Worm (Caenorhabditis elegans): Measurements from ENCODE around the gene pha-4.

DNA sequence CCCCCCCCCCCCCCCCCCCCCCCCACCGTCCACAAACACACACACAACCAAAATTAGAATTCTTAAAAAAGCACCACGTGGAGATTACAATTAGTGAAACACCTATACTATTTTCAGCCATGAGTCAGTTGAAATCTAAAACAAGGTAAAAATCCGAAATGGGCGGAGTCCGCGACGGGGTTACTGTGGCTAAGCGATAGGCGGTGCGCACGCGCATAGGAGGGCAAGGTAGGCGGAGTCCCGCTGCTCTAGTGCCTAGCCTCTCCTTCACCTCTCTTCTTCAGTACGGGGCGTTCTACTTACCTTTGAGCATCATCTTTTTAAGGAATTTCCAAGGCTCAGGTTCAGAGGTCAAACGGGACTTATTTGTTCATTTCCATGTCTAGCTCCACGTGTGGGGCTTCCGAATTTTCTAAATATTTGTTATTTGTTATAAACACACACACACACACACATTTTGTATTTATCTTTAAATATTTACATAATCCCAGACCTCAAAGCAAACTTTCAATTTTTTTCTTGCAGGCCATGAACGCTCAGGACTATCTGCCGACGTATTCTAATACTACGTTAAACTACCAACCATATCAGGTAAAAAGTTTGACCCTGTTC is 3.6 kb downstream of the pha-4 start:
- TF ChIP-seq tab-1 (GFP tag; IDR thresholded peaks at IDR 0.05): no peak
- no peak for TF ChIP-seq ztf-23 (GFP tag; IDR thresholded peaks at IDR 0.05)
- TF ChIP-seq med-1 (GFP tag; optimal IDR thresholded peaks at IDR 0.05; ENCODE audit: insufficient read depth): no peak
- no peak for TF ChIP-seq klf-2 (GFP tag; conservative IDR thresholded peaks at IDR 0.05)
- TF ChIP-seq ref-1 (GFP tag; conservative IDR thresholded peaks at IDR 0.05): no peak
- TF ChIP-seq cog-1 (tag; optimal IDR thresholded peaks at IDR 0.05): no peak
